Worm (Caenorhabditis elegans): ENCODE results near the gene oac-14.

ce11 chrX:10168534-10168933, 26.7 kb upstream of the oac-14 start:
- TF ChIP-seq mab-5 (tag; optimal IDR thresholded peaks at IDR 0.05) = no peak
- TF ChIP-seq cnd-1 (tag; optimal IDR thresholded peaks at IDR 0.05) = no peak
- no peak for TF ChIP-seq nhr-28 (tag; optimal IDR thresholded peaks at IDR 0.05)
- TF ChIP-seq pha-4 (tag; optimal IDR thresholded peaks at IDR 0.05) = no peak
- TF ChIP-seq mep-1 (tag; optimal IDR thresholded peaks at IDR 0.05) = no peak
- TF ChIP-seq elt-1 (tag; optimal IDR thresholded peaks at IDR 0.05; ENCODE audit: borderline replicate concordance, insufficient read depth) = no peak
- no peak for TF ChIP-seq nhr-12 (tag; optimal IDR thresholded peaks at IDR 0.05)
- no peak for TF ChIP-seq snpc-4 (tag; optimal IDR thresholded peaks at IDR 0.05)
- no peak for TF ChIP-seq ztf-11 (tag; optimal IDR thresholded peaks at IDR 0.05)
- no peak for TF ChIP-seq blmp-1 (tag; optimal IDR thresholded peaks at IDR 0.05)
- TF ChIP-seq ces-1 (GFP tag; optimal IDR thresholded peaks at IDR 0.05) = no peak
